Fruit fly (Drosophila melanogaster) whole organism, adult: ENCODE data around the gene zetaCOP.
A peak's percentile ranks its signal among the peaks of the same experiment; 100 is the strongest.

Source experiments
- CG11617 ChIP-seq: fragments of 200-800 bp; sonication (Bioruptor generic); optimal IDR thresholded peaks from 2 replicates; lab custom pipeline; 2017; ENCODE audit warnings: mild to moderate bottlenecking, missing biosample characterization, missing genetic modification reagents, missing genetic modification characterization
- CG12768 ChIP-seq: fragments of 200-800 bp; sonication (Bioruptor generic); optimal IDR thresholded peaks from 2 replicates; lab custom pipeline; 2017; ENCODE audit warnings: missing biosample characterization, missing genetic modification characterization, mild to moderate bottlenecking, moderate library complexity, missing genetic modification reagents
- CG14711 ChIP-seq: fragments of 200-800 bp; sonication (Bioruptor generic); optimal IDR thresholded peaks from 2 replicates; lab custom pipeline; 2018; ENCODE audit warnings: missing biosample characterization, mild to moderate bottlenecking, missing genetic modification characterization, moderate library complexity
- CG1620 ChIP-seq: fragments of 200-800 bp; sonication (Bioruptor generic); optimal IDR thresholded peaks from 2 replicates; lab custom pipeline; 2016; ENCODE audit warnings: missing biosample characterization, missing genetic modification characterization
- CG33017 ChIP-seq: fragments of 200-800 bp; sonication (Bioruptor generic); optimal IDR thresholded peaks from 2 replicates; lab custom pipeline; 2018; ENCODE audit warnings: missing biosample characterization, mild to moderate bottlenecking, missing genetic modification characterization, moderate library complexity
- CG5204 ChIP-seq: fragments of 200-800 bp; sonication (Bioruptor generic); optimal IDR thresholded peaks from 2 replicates; lab custom pipeline; 2016; ENCODE audit warnings: missing biosample characterization, missing genetic modification characterization
- CG7045 ChIP-seq: fragments of 200-800 bp; sonication (Bioruptor generic); optimal IDR thresholded peaks from 2 replicates; lab custom pipeline; 2017; ENCODE audit warnings: missing biosample characterization, mild to moderate bottlenecking, missing genetic modification characterization
- CG7101 ChIP-seq: fragments of 200-800 bp; sonication (Bioruptor generic); optimal IDR thresholded peaks from 2 replicates; lab custom pipeline; 2018; ENCODE audit warnings: missing biosample characterization, mild to moderate bottlenecking, missing genetic modification characterization, moderate library complexity
- Clk ChIP-seq: fragments of 200-800 bp; sonication (Bioruptor generic); optimal IDR thresholded peaks from 2 replicates; lab custom pipeline; 2017; ENCODE audit warnings: missing biosample characterization, missing genetic modification characterization
- Crg-1 ChIP-seq: fragments of 200-800 bp; sonication (Bioruptor generic); optimal IDR thresholded peaks from 2 replicates; lab custom pipeline; 2016; ENCODE audit warnings: missing biosample characterization, missing genetic modification characterization
- Hr96 ChIP-seq: fragments of 200-800 bp; sonication (Bioruptor generic); optimal IDR thresholded peaks from 2 replicates; lab custom pipeline; 2016; ENCODE audit warnings: missing biosample characterization, missing genetic modification characterization
- Mnt ChIP-seq: fragments of 200-800 bp; sonication (Bioruptor generic); optimal IDR thresholded peaks from 2 replicates; lab custom pipeline; 2016; ENCODE audit warnings: missing biosample characterization, mild to moderate bottlenecking, missing genetic modification characterization
- bab1 ChIP-seq: fragments of 200-800 bp; sonication (Bioruptor generic); optimal IDR thresholded peaks from 3 replicates; lab custom pipeline; 2019; ENCODE audit warnings: missing biosample characterization, mild to moderate bottlenecking, missing genetic modification characterization, moderate library complexity
- cic ChIP-seq: fragments of 200-800 bp; sonication (Bioruptor generic); optimal IDR thresholded peaks from 2 replicates; lab custom pipeline; 2017; ENCODE audit warnings: missing biosample characterization, mild to moderate bottlenecking, missing genetic modification characterization, moderate library complexity
- cnc ChIP-seq, 2 experiments: fragments of >200 bp; optimal IDR thresholded peaks; 2 replicates each; lab custom pipeline; 2017
- kay ChIP-seq: fragments of 200-800 bp; sonication (Bioruptor generic); peaks from one replicate; lab custom pipeline; 2016; ENCODE audit warnings: missing biosample characterization, missing genetic modification characterization, borderline replicate concordance
- ovo ChIP-seq: fragments of 200-800 bp; sonication (Bioruptor generic); optimal IDR thresholded peaks from 2 replicates; lab custom pipeline; 2016; ENCODE audit warnings: missing biosample characterization, missing genetic modification characterization
- pad ChIP-seq: fragments of 200-800 bp; sonication (Bioruptor generic); optimal IDR thresholded peaks from 3 replicates; lab custom pipeline; 2017; ENCODE audit warnings: missing biosample characterization, missing genetic modification characterization, mild to moderate bottlenecking, moderate library complexity, missing genetic modification reagents
- tj ChIP-seq: fragments of 200-800 bp; sonication (Bioruptor generic); optimal IDR thresholded peaks from 3 replicates; lab custom pipeline; 2017; ENCODE audit warnings: missing biosample characterization, mild to moderate bottlenecking, missing genetic modification characterization, moderate library complexity
- toe ChIP-seq: fragments of 200-800 bp; sonication (Bioruptor generic); optimal IDR thresholded peaks from 2 replicates; lab custom pipeline; 2016; ENCODE audit warnings: missing biosample characterization, missing genetic modification characterization

zetaCOP gene

DNA sequence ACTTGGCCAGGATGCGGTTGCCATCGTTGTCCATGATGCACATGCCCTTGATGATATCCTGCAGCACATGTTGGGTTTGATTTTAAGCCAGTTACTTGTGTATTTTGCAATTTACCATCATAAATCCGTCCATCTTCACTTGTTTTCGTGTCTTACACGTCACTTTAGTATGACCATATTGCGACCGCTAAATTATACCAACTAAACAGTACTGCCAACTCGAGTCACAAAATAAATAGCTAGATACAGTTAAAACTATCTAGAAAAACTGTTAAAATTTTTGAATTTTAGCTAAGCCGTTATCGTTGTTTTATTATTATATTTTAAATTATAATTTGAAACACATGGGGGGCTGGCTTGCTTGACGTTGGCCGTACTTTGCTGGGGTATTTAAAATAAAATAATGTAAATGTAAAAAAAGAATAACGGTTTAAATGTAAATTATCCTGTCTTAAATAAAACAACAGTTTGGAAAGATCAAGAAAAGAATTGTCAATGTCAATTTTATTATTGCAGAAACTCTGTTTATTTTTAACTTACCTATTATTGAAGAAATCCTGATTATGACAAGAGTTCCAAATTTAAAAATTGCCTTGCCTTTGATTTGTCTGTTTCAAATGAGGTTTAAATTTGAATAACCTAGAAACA, at the start of gene zetaCOP, which contains the start of gene CG13032:
TSS of gene zetaCOP (minus strand) at position 189 of the 648 bp plus-strand sequence.
TSS of gene CG13032 (plus strand) at position 598 of the 648 bp plus-strand sequence.
- TF ChIP-seq Clk (GFP tag; lab: Kevin White, UChicago) (no peak), kay (GFP tag; lab: Kevin White, UChicago) (peak; percentile 10), cic (GFP tag; lab: Kevin White, UChicago) (no peak)

DNA sequence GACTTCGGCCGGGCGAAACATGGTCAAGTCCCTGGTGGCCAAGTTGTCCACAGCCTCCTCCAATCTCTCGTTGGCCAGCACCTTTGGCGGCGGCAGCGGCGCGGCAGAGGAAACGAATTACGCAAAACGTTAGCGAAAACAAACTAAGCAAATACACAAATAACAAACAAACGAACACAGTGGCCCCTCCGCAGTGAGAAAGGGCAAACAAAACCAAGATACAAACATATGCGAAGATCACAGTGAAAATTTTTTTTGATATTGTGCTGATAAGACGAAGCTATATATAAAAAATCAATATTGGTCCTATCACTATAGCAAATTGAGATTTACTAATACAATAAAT, 40.8 kb upstream of the zetaCOP start:
- TF ChIP-seq CG1620 (GFP tag; lab: Kevin White, UChicago): peak; percentile 5
- no peak for TF ChIP-seq toe (GFP tag; lab: Kevin White, UChicago)
- TF ChIP-seq cnc (optimal IDR thresholded peaks at IDR 0.05; lab: Kevin White, UChicago): no peak
- peak; percentile 49 for TF ChIP-seq CG11617 (GFP tag; lab: Kevin White, UChicago)
- TF ChIP-seq Crg-1: peak; percentile 43
- TF ChIP-seq CG7101 (tag; lab: Kevin White, UChicago): peak; percentile 38
- TF ChIP-seq Clk (GFP tag; lab: Kevin White, UChicago): peak; percentile 29
- TF ChIP-seq Hr96 (GFP tag; lab: Kevin White, UChicago): no peak
- TF ChIP-seq ovo (GFP tag; lab: Kevin White, UChicago): no peak
- TF ChIP-seq tj: no peak
- peak; percentile 83 for TF ChIP-seq CG12768 (GFP tag; lab: Kevin White, UChicago)
- TF ChIP-seq CG7045: peak; percentile 36
- TF ChIP-seq CG33017: no peak
- no peak for TF ChIP-seq CG5204
- TF ChIP-seq pad: peak; percentile 8
- TF ChIP-seq Mnt (GFP tag; lab: Kevin White, UChicago): peak; percentile 6
- peak; percentile 29 for TF ChIP-seq CG14711 (tag; lab: Kevin White, UChicago)
- TF ChIP-seq cic (GFP tag; lab: Kevin White, UChicago): no peak
- no peak for TF ChIP-seq bab1
- TF ChIP-seq kay (GFP tag; lab: Kevin White, UChicago): no peak

DNA sequence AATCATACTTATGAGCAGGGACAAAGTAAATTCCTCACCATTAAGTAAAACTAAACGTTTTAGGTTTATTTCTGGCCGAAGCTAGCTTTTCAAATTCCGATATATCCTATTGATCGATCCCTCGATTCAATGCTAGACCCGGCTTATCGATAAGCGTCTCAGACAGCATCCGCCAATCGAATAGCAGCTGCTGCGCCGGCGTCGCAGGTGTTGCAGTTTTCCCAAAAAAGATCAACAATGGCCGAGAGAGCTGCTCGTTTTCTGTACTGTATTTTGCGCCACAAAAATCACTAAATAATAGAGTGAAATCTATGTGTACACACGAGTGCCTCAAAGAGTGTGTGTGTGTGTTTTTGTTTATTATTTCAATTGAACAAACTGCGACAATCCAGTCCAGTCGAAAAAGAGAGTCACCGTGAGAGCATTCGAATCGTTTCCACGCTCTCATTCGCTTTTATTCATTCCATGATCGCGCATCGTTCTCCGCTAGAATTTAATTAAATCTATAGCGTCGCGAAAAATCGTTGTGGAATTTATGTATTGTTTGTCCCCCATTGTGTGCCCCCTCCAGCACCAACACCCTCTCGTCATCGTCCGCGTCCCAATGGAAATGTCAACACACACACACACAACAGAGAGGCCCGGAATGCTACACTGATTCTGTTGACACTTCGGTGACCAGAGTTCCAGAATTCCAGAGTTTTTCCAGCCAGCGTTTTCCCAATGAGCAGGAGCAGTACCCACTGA, 40.3 kb upstream of the zetaCOP start:
- TF ChIP-seq CG12768 (GFP tag; lab: Kevin White, UChicago): no peak
- peak; percentile 31 for TF ChIP-seq cic (GFP tag; lab: Kevin White, UChicago)
- TF ChIP-seq tj: no peak
- no peak for TF ChIP-seq CG1620 (GFP tag; lab: Kevin White, UChicago)
- no peak for TF ChIP-seq CG7045
- peak; percentile 4 for TF ChIP-seq ovo (GFP tag; lab: Kevin White, UChicago)
- no peak for TF ChIP-seq toe (GFP tag; lab: Kevin White, UChicago)
- TF ChIP-seq pad: peak; percentile 23
- TF ChIP-seq CG7101 (tag; lab: Kevin White, UChicago): no peak
- no peak for TF ChIP-seq Mnt (GFP tag; lab: Kevin White, UChicago)
- TF ChIP-seq kay (GFP tag; lab: Kevin White, UChicago): no peak
- TF ChIP-seq bab1: peak; percentile 12

dm6 chr3L:16712371-16712770, 39.0 kb upstream of the zetaCOP start:
- TF ChIP-seq Clk (GFP tag; lab: Kevin White, UChicago): no peak
- no peak for TF ChIP-seq CG5204
- TF ChIP-seq tj: no peak
- no peak for TF ChIP-seq CG33017
- TF ChIP-seq CG11617 (GFP tag; lab: Kevin White, UChicago): no peak
- no peak for TF ChIP-seq Mnt (GFP tag; lab: Kevin White, UChicago)

dm6 chr3L:16711430-16712228, 38.3 kb upstream of the zetaCOP start, which contains the start of the genes CG43954, Lasp and Dab:
Gene CG43954, minus strand, starts transcription at chr3L:16711677.
Gene Lasp, minus strand, starts transcription at chr3L:16711677.
Gene Dab, plus strand, starts transcription at chr3L:16712126.
- TF ChIP-seq tj (peak; percentile 33), Mnt (GFP tag; lab: Kevin White, UChicago) (peak; percentile 64), CG1620 (GFP tag; lab: Kevin White, UChicago) (peak; percentile 47), ovo (GFP tag; lab: Kevin White, UChicago) (peak; percentile 63), bab1 (peak; percentile 41), CG33017 (peak; percentile 48), Hr96 (GFP tag; lab: Kevin White, UChicago) (peak; percentile 11), toe (GFP tag; lab: Kevin White, UChicago) (no peak), CG7045 (no peak), CG7101 (tag; lab: Kevin White, UChicago) (peak; percentile 54), cic (GFP tag; lab: Kevin White, UChicago) (peak; percentile 56), Crg-1 (no peak), CG12768 (GFP tag; lab: Kevin White, UChicago) (peak; percentile 27)
